Worm (Caenorhabditis elegans) whole organism, L1 larva: ENCODE results near the gene C25F6.1.

ENCODE experiments used
- aly-2 ChIP-seq: fragments of 150-350 bp; optimal IDR thresholded peaks from 2 replicates; lab custom pipeline; 2014; ENCODE audit warnings: missing biosample characterization, missing genetic modification characterization
- ceh-8 ChIP-seq: fragments of 200-800 bp; sonication (Bioruptor generic); optimal IDR thresholded peaks from 2 replicates; lab custom pipeline; 2018; ENCODE audit warnings: mild to moderate bottlenecking, missing genetic modification characterization, moderate library complexity, missing compliant biosample characterization
- lin-14 ChIP-seq: fragments of 200-800 bp; sonication (Bioruptor generic); optimal IDR thresholded peaks from 2 replicates; lab custom pipeline; 2018; ENCODE audit warnings: mild to moderate bottlenecking, missing genetic modification characterization, moderate library complexity, missing compliant biosample characterization
- lin-39 ChIP-seq: fragments of 150-350 bp; optimal IDR thresholded peaks from 2 replicates; lab custom pipeline; 2014; ENCODE audit warnings: missing biosample characterization, missing genetic modification reagents, missing genetic modification characterization
- lsy-2 ChIP-seq, 2 experiments: fragments of 150-350 bp; optimal IDR thresholded peaks; 2 replicates each; lab custom pipeline; 2014; ENCODE audit warnings: missing biosample characterization in 2 of 2, missing genetic modification characterization in 2 of 2
- mab-9 ChIP-seq: fragments of 200-800 bp; sonication (Bioruptor generic); IDR thresholded peaks from 2 replicates; pipeline ENCODE4 v1.3.6; 2022; ENCODE audit warnings: missing genetic modification reagents, missing genetic modification characterization, missing compliant biosample characterization
- mdl-1 ChIP-seq, 2 experiments: fragments of 150-350 bp; optimal IDR thresholded peaks; 2 replicates each; lab custom pipeline; 2014 to 2017; ENCODE audit warnings: missing biosample characterization in 2 of 2, missing genetic modification characterization in 2 of 2, inconsistent platforms in 1 of 2
- mep-1 ChIP-seq: fragments of 150-350 bp; optimal IDR thresholded peaks from 2 replicates; lab custom pipeline; 2014; ENCODE audit warnings: missing biosample characterization, missing genetic modification characterization
- nhr-11 ChIP-seq: fragments of 150-350 bp; optimal IDR thresholded peaks from 2 replicates; lab custom pipeline; 2014; ENCODE audit warnings: missing biosample characterization, missing genetic modification characterization
- nhr-71 ChIP-seq: sonication (generic microtip); optimal IDR thresholded peaks from 2 replicates; lab custom pipeline; 2016; ENCODE audit warnings: mild to moderate bottlenecking, missing genetic modification characterization, moderate library complexity, missing compliant biosample characterization
- nhr-77 ChIP-seq: fragments of 150-350 bp; optimal IDR thresholded peaks from 2 replicates; lab custom pipeline; 2014; ENCODE audit warnings: missing biosample characterization, missing genetic modification characterization
- sox-4 ChIP-seq: sonication (generic microtip); optimal IDR thresholded peaks from 2 replicates; lab custom pipeline; 2016; ENCODE audit warnings: missing genetic modification characterization, missing compliant biosample characterization

DNA sequence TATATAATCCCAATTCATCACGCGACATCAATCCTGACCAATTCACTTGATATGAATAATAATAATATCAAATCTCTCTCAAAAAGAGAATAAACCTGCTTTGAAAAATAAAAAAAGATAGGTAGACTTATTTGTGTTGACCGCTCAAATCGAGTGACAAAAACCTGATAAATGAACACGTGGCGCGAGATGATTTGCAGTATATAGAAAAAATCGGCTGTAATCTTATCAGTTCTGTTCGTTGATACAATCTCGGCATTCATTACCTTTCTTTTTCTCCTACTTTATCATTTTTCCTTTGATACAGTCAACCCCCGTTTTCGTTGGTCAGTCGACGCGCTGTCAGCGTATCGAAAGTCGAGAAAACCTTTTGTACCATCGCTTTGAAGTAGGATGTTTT lies 19.0 kb upstream of the C25F6.1 start:
- TF ChIP-seq lin-39 (tag; lab: Kevin White, UChicago) (no peak), nhr-77 (tag; lab: Kevin White, UChicago) (no peak), mab-9 (no peak), lin-14 (GFP tag; lab: Kevin White, UChicago) (peak; percentile 75), nhr-71 (tag; lab: Kevin White, UChicago) (peak; percentile 71), aly-2 (tag; lab: Kevin White, UChicago) (no peak), sox-4 (no peak), mdl-1 (tag; optimal IDR thresholded peaks at IDR 0.05; lab: Kevin White, UChicago) (peak in 1 of 2 experiments; percentile 71), nhr-11 (tag; lab: Kevin White, UChicago) (no peak), mep-1 (no peak), lsy-2 (tag; optimal IDR thresholded peaks at IDR 0.05; lab: Kevin White, UChicago) (no peak), ceh-8 (GFP tag; lab: Kevin White, UChicago) (no peak)
